Worm (Caenorhabditis elegans) whole organism, midembryonic: Measurements from ENCODE around the gene cutl-12.

ENCODE experiments used
- T22C8.4 ChIP-seq: fragments of 200-800 bp; sonication (Bioruptor generic); IDR thresholded peaks from 2 replicates; pipeline ENCODE4 v1.3.6; 2022; ENCODE audit warnings: missing genetic modification characterization, missing compliant biosample characterization
- cog-1 ChIP-seq: sonication (generic microtip); optimal IDR thresholded peaks from 2 replicates; lab custom pipeline; 2016; ENCODE audit warnings: missing genetic modification characterization, missing compliant biosample characterization
- flt-1 ChIP-seq: fragments of 200-800 bp; sonication (Bioruptor generic); IDR thresholded peaks from 2 replicates; pipeline ENCODE4 v1.3.6; 2022; ENCODE audit warnings: missing genetic modification characterization, missing compliant biosample characterization
- klf-2 ChIP-seq: fragments of 200-800 bp; sonication (Bioruptor generic); conservative IDR thresholded peaks from 2 replicates; pipeline ENCODE4 v1.3.6; 2022; ENCODE audit warnings: missing genetic modification reagents, missing genetic modification characterization, missing compliant biosample characterization
- med-1 ChIP-seq: sonication (generic microtip); optimal IDR thresholded peaks from 2 replicates; lab custom pipeline; 2017; ENCODE audit warnings: missing genetic modification characterization, mild to moderate bottlenecking, missing compliant biosample characterization, antibody characterized with exemption, missing genetic modification reagents; ENCODE audit not compliant: insufficient read depth
- ref-1 ChIP-seq: fragments of 200-800 bp; sonication (Bioruptor generic); conservative IDR thresholded peaks from 2 replicates; pipeline ENCODE4 v1.3.6; 2022; ENCODE audit warnings: missing genetic modification reagents, missing genetic modification characterization, missing compliant biosample characterization
- tab-1 ChIP-seq: fragments of 200-800 bp; sonication (Bioruptor generic); IDR thresholded peaks from 2 replicates; pipeline ENCODE4 v1.3.6; 2022; ENCODE audit warnings: missing genetic modification characterization, missing compliant biosample characterization
- ztf-23 ChIP-seq: fragments of 200-800 bp; sonication (Bioruptor generic); IDR thresholded peaks from 2 replicates; pipeline ENCODE4 v1.3.6; 2022; ENCODE audit warnings: missing genetic modification reagents, missing genetic modification characterization, missing compliant biosample characterization
- ztf-29 ChIP-seq: fragments of 200-800 bp; sonication (Bioruptor generic); IDR thresholded peaks from 2 replicates; pipeline ENCODE4 v1.3.6; 2022; ENCODE audit warnings: missing genetic modification reagents, missing genetic modification characterization, missing compliant biosample characterization

cutl-12 gene

ce11 chrII:8648843-8649242 is 14.6 kb upstream of the cutl-12 start:
- TF ChIP-seq T22C8.4 (GFP tag; lab: Robert Waterston, UW) (no peak), ztf-23 (GFP tag; lab: Robert Waterston, UW) (no peak), ref-1 (GFP tag; lab: Robert Waterston, UW) (no peak), klf-2 (GFP tag; lab: Robert Waterston, UW) (no peak), med-1 (GFP tag; lab: Kevin White, UChicago) (no peak), ztf-29 (GFP tag; lab: Robert Waterston, UW) (no peak), cog-1 (tag; lab: Kevin White, UChicago) (no peak), flt-1 (GFP tag; lab: Robert Waterston, UW) (no peak), tab-1 (GFP tag; lab: Robert Waterston, UW) (no peak)

- no peak for TF ChIP-seq ztf-29 (GFP tag; lab: Robert Waterston, UW)
- TF ChIP-seq flt-1 (GFP tag; lab: Robert Waterston, UW), result no peak
- TF ChIP-seq ztf-23 (GFP tag; lab: Robert Waterston, UW), result no peak
- no peak for TF ChIP-seq cog-1 (tag; lab: Kevin White, UChicago)
- no peak for TF ChIP-seq T22C8.4 (GFP tag; lab: Robert Waterston, UW)
- no peak for TF ChIP-seq med-1 (GFP tag; lab: Kevin White, UChicago)
- no peak for TF ChIP-seq tab-1 (GFP tag; lab: Robert Waterston, UW)
- no peak for TF ChIP-seq ref-1 (GFP tag; lab: Robert Waterston, UW)
- TF ChIP-seq klf-2 (GFP tag; lab: Robert Waterston, UW), result no peak
Observed at ce11 chrII:8646437-8646836, 12.2 kb upstream of the cutl-12 start.

- TF ChIP-seq ztf-23 (GFP tag; lab: Robert Waterston, UW), result no peak
- no peak for TF ChIP-seq ref-1 (GFP tag; lab: Robert Waterston, UW)
- TF ChIP-seq klf-2 (GFP tag; lab: Robert Waterston, UW), result no peak
- no peak for TF ChIP-seq ztf-29 (GFP tag; lab: Robert Waterston, UW)
- TF ChIP-seq med-1 (GFP tag; lab: Kevin White, UChicago), result no peak
- TF ChIP-seq cog-1 (tag; lab: Kevin White, UChicago), result no peak
- no peak for TF ChIP-seq T22C8.4 (GFP tag; lab: Robert Waterston, UW)
Observed at ce11 chrII:8643627-8644356, 9.5 kb upstream of the cutl-12 start.

ce11 chrII:8642376-8642775 is 8.1 kb upstream of the cutl-12 start:
- no peak for TF ChIP-seq flt-1 (GFP tag; lab: Robert Waterston, UW)
- no peak for TF ChIP-seq T22C8.4 (GFP tag; lab: Robert Waterston, UW)
- TF ChIP-seq klf-2 (GFP tag; lab: Robert Waterston, UW), result no peak
- TF ChIP-seq med-1 (GFP tag; lab: Kevin White, UChicago), result no peak
- no peak for TF ChIP-seq tab-1 (GFP tag; lab: Robert Waterston, UW)
- no peak for TF ChIP-seq ztf-29 (GFP tag; lab: Robert Waterston, UW)
- no peak for TF ChIP-seq cog-1 (tag; lab: Kevin White, UChicago)
- no peak for TF ChIP-seq ref-1 (GFP tag; lab: Robert Waterston, UW)
- no peak for TF ChIP-seq ztf-23 (GFP tag; lab: Robert Waterston, UW)

ce11 chrII:8641131-8641530 is 6.8 kb upstream of the cutl-12 start, which contains the start of gene D2085.7:
D2085.7 (plus strand) TSS chrII:8641381.
- TF ChIP-seq med-1 (GFP tag; lab: Kevin White, UChicago) (no peak), cog-1 (tag; lab: Kevin White, UChicago) (no peak), ref-1 (GFP tag; lab: Robert Waterston, UW) (no peak), klf-2 (GFP tag; lab: Robert Waterston, UW) (no peak), ztf-23 (GFP tag; lab: Robert Waterston, UW) (no peak), flt-1 (GFP tag; lab: Robert Waterston, UW) (no peak), ztf-29 (GFP tag; lab: Robert Waterston, UW) (no peak), T22C8.4 (GFP tag; lab: Robert Waterston, UW) (no peak), tab-1 (GFP tag; lab: Robert Waterston, UW) (no peak)

- TF ChIP-seq tab-1 (GFP tag; lab: Robert Waterston, UW) (no peak), ztf-23 (GFP tag; lab: Robert Waterston, UW) (no peak)
Observed at ce11 chrII:8640503-8640902, 6.2 kb upstream of the cutl-12 start.

- TF ChIP-seq med-1 (GFP tag; lab: Kevin White, UChicago) (no peak), ztf-23 (GFP tag; lab: Robert Waterston, UW) (0 out of 2 replicates have a peak, but pooled peaks have one; percentile 20), ztf-29 (GFP tag; lab: Robert Waterston, UW) (no peak)
Observed at ce11 chrII:8639553-8639952, 5.3 kb upstream of the cutl-12 start.

ce11 chrII:8637615-8638014 is 3.3 kb upstream of the cutl-12 start, which contains the start of gene vab-9:
vab-9 (minus strand) TSS chrII:8637715.
- no peak for TF ChIP-seq klf-2 (GFP tag; lab: Robert Waterston, UW)
- TF ChIP-seq med-1 (GFP tag; lab: Kevin White, UChicago), result no peak
- TF ChIP-seq ztf-23 (GFP tag; lab: Robert Waterston, UW), result no peak
- no peak for TF ChIP-seq ref-1 (GFP tag; lab: Robert Waterston, UW)
- no peak for TF ChIP-seq cog-1 (tag; lab: Kevin White, UChicago)

- no peak for TF ChIP-seq flt-1 (GFP tag; lab: Robert Waterston, UW)
- no peak for TF ChIP-seq ztf-23 (GFP tag; lab: Robert Waterston, UW)
- no peak for TF ChIP-seq cog-1 (tag; lab: Kevin White, UChicago)
- no peak for TF ChIP-seq tab-1 (GFP tag; lab: Robert Waterston, UW)
- TF ChIP-seq ztf-29 (GFP tag; lab: Robert Waterston, UW), result no peak
- TF ChIP-seq T22C8.4 (GFP tag; lab: Robert Waterston, UW), result no peak
- TF ChIP-seq klf-2 (GFP tag; lab: Robert Waterston, UW), result no peak
- no peak for TF ChIP-seq med-1 (GFP tag; lab: Kevin White, UChicago)
- no peak for TF ChIP-seq ref-1 (GFP tag; lab: Robert Waterston, UW)
Observed at ce11 chrII:8631766-8632165, 2.5 kb downstream of the cutl-12 start.
